Fruit fly (Drosophila melanogaster) whole organism, adult: ENCODE measurements around the gene CG5910.

Experiments used
- CG11617 ChIP-seq: fragments of 200-800 bp; sonication (Bioruptor generic); optimal IDR thresholded peaks from 2 replicates; lab custom pipeline; 2017; ENCODE audit warnings: mild to moderate bottlenecking, missing biosample characterization, missing genetic modification reagents, missing genetic modification characterization
- CG12768 ChIP-seq: fragments of 200-800 bp; sonication (Bioruptor generic); optimal IDR thresholded peaks from 2 replicates; lab custom pipeline; 2017; ENCODE audit warnings: missing biosample characterization, missing genetic modification characterization, mild to moderate bottlenecking, moderate library complexity, missing genetic modification reagents
- CG14711 ChIP-seq: fragments of 200-800 bp; sonication (Bioruptor generic); optimal IDR thresholded peaks from 2 replicates; lab custom pipeline; 2018; ENCODE audit warnings: missing biosample characterization, mild to moderate bottlenecking, missing genetic modification characterization, moderate library complexity
- CG1620 ChIP-seq: fragments of 200-800 bp; sonication (Bioruptor generic); optimal IDR thresholded peaks from 2 replicates; lab custom pipeline; 2016; ENCODE audit warnings: missing biosample characterization, missing genetic modification characterization
- CG33017 ChIP-seq: fragments of 200-800 bp; sonication (Bioruptor generic); optimal IDR thresholded peaks from 2 replicates; lab custom pipeline; 2018; ENCODE audit warnings: missing biosample characterization, mild to moderate bottlenecking, missing genetic modification characterization, moderate library complexity
- CG5204 ChIP-seq: fragments of 200-800 bp; sonication (Bioruptor generic); optimal IDR thresholded peaks from 2 replicates; lab custom pipeline; 2016; ENCODE audit warnings: missing biosample characterization, missing genetic modification characterization
- CG7045 ChIP-seq: fragments of 200-800 bp; sonication (Bioruptor generic); optimal IDR thresholded peaks from 2 replicates; lab custom pipeline; 2017; ENCODE audit warnings: missing biosample characterization, mild to moderate bottlenecking, missing genetic modification characterization
- CG7101 ChIP-seq: fragments of 200-800 bp; sonication (Bioruptor generic); optimal IDR thresholded peaks from 2 replicates; lab custom pipeline; 2018; ENCODE audit warnings: missing biosample characterization, mild to moderate bottlenecking, missing genetic modification characterization, moderate library complexity
- Clk ChIP-seq: fragments of 200-800 bp; sonication (Bioruptor generic); optimal IDR thresholded peaks from 2 replicates; lab custom pipeline; 2017; ENCODE audit warnings: missing biosample characterization, missing genetic modification characterization
- Crg-1 ChIP-seq: fragments of 200-800 bp; sonication (Bioruptor generic); optimal IDR thresholded peaks from 2 replicates; lab custom pipeline; 2016; ENCODE audit warnings: missing biosample characterization, missing genetic modification characterization
- Hr96 ChIP-seq: fragments of 200-800 bp; sonication (Bioruptor generic); optimal IDR thresholded peaks from 2 replicates; lab custom pipeline; 2016; ENCODE audit warnings: missing biosample characterization, missing genetic modification characterization
- Mnt ChIP-seq: fragments of 200-800 bp; sonication (Bioruptor generic); optimal IDR thresholded peaks from 2 replicates; lab custom pipeline; 2016; ENCODE audit warnings: missing biosample characterization, mild to moderate bottlenecking, missing genetic modification characterization
- bab1 ChIP-seq: fragments of 200-800 bp; sonication (Bioruptor generic); optimal IDR thresholded peaks from 3 replicates; lab custom pipeline; 2019; ENCODE audit warnings: missing biosample characterization, mild to moderate bottlenecking, missing genetic modification characterization, moderate library complexity
- cic ChIP-seq: fragments of 200-800 bp; sonication (Bioruptor generic); optimal IDR thresholded peaks from 2 replicates; lab custom pipeline; 2017; ENCODE audit warnings: missing biosample characterization, mild to moderate bottlenecking, missing genetic modification characterization, moderate library complexity
- cnc ChIP-seq, 2 experiments: fragments of >200 bp; optimal IDR thresholded peaks; 2 replicates each; lab custom pipeline; 2017
- kay ChIP-seq: fragments of 200-800 bp; sonication (Bioruptor generic); peaks from one replicate; lab custom pipeline; 2016; ENCODE audit warnings: missing biosample characterization, missing genetic modification characterization, borderline replicate concordance
- ovo ChIP-seq: fragments of 200-800 bp; sonication (Bioruptor generic); optimal IDR thresholded peaks from 2 replicates; lab custom pipeline; 2016; ENCODE audit warnings: missing biosample characterization, missing genetic modification characterization
- pad ChIP-seq: fragments of 200-800 bp; sonication (Bioruptor generic); optimal IDR thresholded peaks from 3 replicates; lab custom pipeline; 2017; ENCODE audit warnings: missing biosample characterization, missing genetic modification characterization, mild to moderate bottlenecking, moderate library complexity, missing genetic modification reagents
- tj ChIP-seq: fragments of 200-800 bp; sonication (Bioruptor generic); optimal IDR thresholded peaks from 3 replicates; lab custom pipeline; 2017; ENCODE audit warnings: missing biosample characterization, mild to moderate bottlenecking, missing genetic modification characterization, moderate library complexity
- toe ChIP-seq: fragments of 200-800 bp; sonication (Bioruptor generic); optimal IDR thresholded peaks from 2 replicates; lab custom pipeline; 2016; ENCODE audit warnings: missing biosample characterization, missing genetic modification characterization

Gene CG5910

DNA sequence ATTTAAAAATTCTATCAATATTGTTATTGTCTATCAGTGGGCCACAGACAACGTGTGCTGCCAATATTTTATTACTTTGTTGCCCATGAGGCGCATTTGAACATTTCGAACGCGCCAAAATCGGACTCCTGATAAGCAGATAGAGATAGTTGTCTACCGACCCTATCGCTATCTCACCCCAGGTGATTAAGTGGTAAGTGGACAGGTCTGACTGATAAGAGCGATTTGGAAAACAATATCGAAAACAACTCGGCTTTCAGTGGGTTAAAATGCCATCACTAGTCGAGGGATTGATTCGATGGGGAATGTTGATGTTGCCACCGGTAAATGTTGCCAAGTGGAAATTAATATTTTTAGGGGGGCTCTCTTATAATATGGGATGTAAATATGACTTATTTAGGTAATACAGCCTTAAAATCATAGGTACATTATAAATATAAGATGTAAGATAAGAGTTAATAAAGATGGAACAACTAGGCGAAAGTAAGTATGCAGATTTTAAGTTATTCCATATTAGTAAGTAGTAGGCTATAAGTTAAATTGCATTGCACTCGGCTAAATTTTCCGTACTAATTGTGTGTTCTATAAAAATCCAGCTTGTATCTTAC is 49.4 kb downstream of the CG5910 start, which contains the start of gene ND-39:
ND-39 (plus strand) TSS at position 558 of the 608 bp plus-strand sequence.
- TF ChIP-seq cnc (optimal IDR thresholded peaks at IDR 0.05; lab: Kevin White, UChicago) (no peak), CG12768 (GFP tag; lab: Kevin White, UChicago) (no peak), ovo (GFP tag; lab: Kevin White, UChicago) (no peak), cic (GFP tag; lab: Kevin White, UChicago) (no peak), Crg-1 (GFP tag; lab: Kevin White, UChicago) (no peak), CG33017 (no peak), Mnt (GFP tag; lab: Kevin White, UChicago) (no peak), bab1 (GFP tag; lab: Kevin White, UChicago) (no peak), CG11617 (GFP tag; lab: Kevin White, UChicago) (no peak), CG14711 (no peak), pad (GFP tag; lab: Kevin White, UChicago) (no peak), kay (GFP tag; lab: Kevin White, UChicago) (no peak)

- peak; percentile 11 for TF ChIP-seq CG1620
- no peak for TF ChIP-seq cnc (optimal IDR thresholded peaks at IDR 0.05; lab: Kevin White, UChicago)
- peak; percentile 21 for TF ChIP-seq cic (GFP tag; lab: Kevin White, UChicago)
- TF ChIP-seq Mnt (GFP tag; lab: Kevin White, UChicago): peak; percentile 10
- peak; percentile 76 for TF ChIP-seq CG33017
- peak; percentile 19 for TF ChIP-seq CG7045 (GFP tag; lab: Kevin White, UChicago)
- TF ChIP-seq Hr96 (GFP tag; lab: Kevin White, UChicago): peak; percentile 16
- TF ChIP-seq toe: no peak
- peak; percentile 24 for TF ChIP-seq CG5204
- no peak for TF ChIP-seq Clk
- TF ChIP-seq CG11617 (GFP tag; lab: Kevin White, UChicago): peak; percentile 75
- TF ChIP-seq CG7101 (tag; lab: Kevin White, UChicago): peak; percentile 81
- TF ChIP-seq CG14711: peak; percentile 78
- peak; percentile 2 for TF ChIP-seq pad (GFP tag; lab: Kevin White, UChicago)
- no peak for TF ChIP-seq ovo (GFP tag; lab: Kevin White, UChicago)
- TF ChIP-seq kay (GFP tag; lab: Kevin White, UChicago): no peak
- peak; percentile 63 for TF ChIP-seq tj (GFP tag; lab: Kevin White, UChicago)
- peak; percentile 95 for TF ChIP-seq bab1 (GFP tag; lab: Kevin White, UChicago)
- peak; percentile 58 for TF ChIP-seq CG12768 (GFP tag; lab: Kevin White, UChicago)
- TF ChIP-seq Crg-1 (GFP tag; lab: Kevin White, UChicago): no peak
These were observed 51.4 kb downstream of the CG5910 start for dm6 chr3L:20493417-20494261.

DNA sequence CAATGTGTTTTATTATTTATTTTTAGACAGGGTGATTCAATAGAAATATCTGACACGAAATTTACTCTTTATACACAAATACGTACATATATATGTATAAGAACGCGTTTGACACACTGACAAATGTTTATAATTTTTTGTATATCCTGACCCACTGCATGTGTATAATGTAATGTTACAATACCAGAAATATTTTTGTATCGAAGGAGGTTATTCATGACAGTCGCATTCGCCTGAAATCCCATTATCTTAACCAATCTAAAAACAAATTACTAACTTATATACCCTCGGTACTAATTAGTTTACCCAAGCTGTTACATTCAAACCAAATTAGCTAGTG is 52.0 kb downstream of the CG5910 start:
- TF ChIP-seq CG12768 (GFP tag; lab: Kevin White, UChicago) (no peak), CG7045 (GFP tag; lab: Kevin White, UChicago) (no peak), CG7101 (tag; lab: Kevin White, UChicago) (no peak), CG11617 (GFP tag; lab: Kevin White, UChicago) (no peak), CG33017 (no peak), pad (GFP tag; lab: Kevin White, UChicago) (no peak)

DNA sequence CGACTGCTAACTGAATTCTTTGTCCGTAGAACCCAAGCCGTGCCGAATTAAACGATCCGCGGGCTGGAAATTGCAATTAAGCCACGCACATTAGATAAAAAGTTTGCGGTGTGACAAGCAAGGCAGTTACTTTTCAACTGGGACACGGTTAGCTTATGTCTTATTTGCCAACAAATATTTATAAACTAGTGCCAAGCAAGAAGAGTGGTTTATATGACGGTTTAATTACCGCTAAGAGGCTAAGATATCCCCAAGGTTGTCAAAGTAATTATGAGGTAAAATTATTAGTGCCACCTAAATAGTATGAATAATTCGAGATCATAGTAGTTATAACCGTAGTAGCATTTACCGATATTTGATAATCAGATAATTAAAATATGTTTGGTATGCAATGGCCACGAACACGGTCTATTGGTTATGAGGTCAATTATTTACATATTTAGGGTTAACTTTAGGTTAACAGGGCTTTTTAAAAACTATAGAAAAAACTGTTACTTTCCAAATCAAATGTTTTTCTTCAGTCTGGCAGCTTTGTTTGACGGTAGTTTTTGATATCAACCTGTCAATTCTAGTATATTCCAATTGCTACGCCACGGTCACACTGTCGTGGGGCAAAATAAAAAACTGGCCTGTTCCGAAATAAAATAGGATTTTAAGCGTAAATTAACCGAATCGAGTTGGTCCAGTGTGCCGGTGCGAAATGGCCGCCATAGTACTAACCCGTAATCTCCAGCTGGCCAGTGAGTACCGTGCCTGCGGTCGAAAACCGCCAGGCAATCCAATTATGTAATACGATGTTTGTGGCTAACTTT is 52.8 kb downstream of the CG5910 start, which contains the start of gene ZnT77C:
ZnT77C (minus strand) TSS at position 142 of the 812 bp plus-strand sequence.
- TF ChIP-seq CG7045 (GFP tag; lab: Kevin White, UChicago) (no peak), bab1 (GFP tag; lab: Kevin White, UChicago) (peak; percentile 21), Crg-1 (GFP tag; lab: Kevin White, UChicago) (no peak)

DNA sequence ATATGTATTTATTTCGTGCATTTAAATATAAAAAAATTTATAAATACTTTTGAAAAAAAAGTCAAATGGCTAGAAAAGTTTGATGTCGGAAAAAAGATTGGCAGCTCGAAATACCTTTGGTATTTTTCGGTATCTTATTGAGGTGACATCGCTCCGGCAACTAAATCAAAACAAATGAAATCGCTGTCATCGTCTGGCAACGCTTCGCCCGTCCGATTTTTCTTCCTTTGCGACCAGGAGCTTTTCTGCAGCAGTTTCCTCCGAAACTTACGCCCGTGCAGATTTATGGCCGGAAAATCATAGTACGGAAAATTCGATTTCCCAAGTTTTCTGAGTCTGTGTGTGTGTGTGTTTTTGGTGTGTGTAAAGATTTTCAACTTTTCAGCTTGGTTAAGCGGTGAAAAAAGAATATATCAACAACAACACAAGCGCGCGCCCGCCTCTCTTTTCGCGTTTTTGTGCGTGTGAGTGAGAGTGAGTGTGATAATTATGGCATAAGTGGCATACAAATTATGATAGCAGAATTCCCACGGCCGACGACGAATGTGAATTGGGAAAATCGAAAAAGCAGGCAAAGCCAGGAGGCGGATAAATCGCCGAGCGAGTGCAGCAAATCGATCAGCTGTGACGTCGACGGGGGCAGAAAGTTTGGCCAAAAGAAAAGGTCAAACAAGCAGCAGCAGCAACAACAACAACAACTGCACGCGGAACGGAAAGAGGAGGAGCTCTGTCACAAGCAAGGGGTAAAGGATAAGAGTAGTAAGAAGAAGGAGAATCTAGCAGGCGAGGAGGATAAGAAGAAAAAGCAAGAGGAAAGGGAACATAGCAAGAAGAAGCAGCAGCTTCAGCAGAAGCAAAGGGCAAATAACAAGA is 55.1 kb downstream of the CG5910 start, which contains the start of gene CG32425:
CG32425 (plus strand) TSS at position 200 of the 873 bp plus-strand sequence.
- TF ChIP-seq tj (GFP tag; lab: Kevin White, UChicago): no peak
- no peak for TF ChIP-seq CG7045 (GFP tag; lab: Kevin White, UChicago)
- TF ChIP-seq CG1620: no peak
- TF ChIP-seq pad (GFP tag; lab: Kevin White, UChicago): no peak
- TF ChIP-seq CG11617 (GFP tag; lab: Kevin White, UChicago): peak; percentile 47
- TF ChIP-seq Hr96 (GFP tag; lab: Kevin White, UChicago): no peak
- TF ChIP-seq toe: no peak
- no peak for TF ChIP-seq CG14711
- TF ChIP-seq cic (GFP tag; lab: Kevin White, UChicago): peak; percentile 1
- no peak for TF ChIP-seq CG5204
- TF ChIP-seq CG12768 (GFP tag; lab: Kevin White, UChicago): no peak
- TF ChIP-seq kay (GFP tag; lab: Kevin White, UChicago): no peak
- peak; percentile 31 for TF ChIP-seq CG7101 (tag; lab: Kevin White, UChicago)
- TF ChIP-seq ovo (GFP tag; lab: Kevin White, UChicago): no peak
- no peak for TF ChIP-seq Clk
- TF ChIP-seq Mnt (GFP tag; lab: Kevin White, UChicago): peak; percentile 15
- no peak for TF ChIP-seq cnc (optimal IDR thresholded peaks at IDR 0.05; lab: Kevin White, UChicago)
- TF ChIP-seq Crg-1 (GFP tag; lab: Kevin White, UChicago): no peak
- no peak for TF ChIP-seq CG33017
